Fruit fly (Drosophila melanogaster) Kc167 (cell line): ENCODE measurements around the gene CG5639.

Source experiments
- h ChIP-seq: fragments of >200 bp; optimal IDR thresholded peaks from 3 replicates; lab custom pipeline; 2018; ENCODE audit warnings: missing external identifiers
- psq ChIP-seq: fragments of >200 bp; optimal IDR thresholded peaks from 2 replicates; lab custom pipeline; 2017; ENCODE audit warnings: missing external identifiers
- ttk ChIP-seq: sonication (Bioruptor generic); optimal IDR thresholded peaks from 2 replicates; lab custom pipeline; 2017; ENCODE audit warnings: missing external identifiers

DNA sequence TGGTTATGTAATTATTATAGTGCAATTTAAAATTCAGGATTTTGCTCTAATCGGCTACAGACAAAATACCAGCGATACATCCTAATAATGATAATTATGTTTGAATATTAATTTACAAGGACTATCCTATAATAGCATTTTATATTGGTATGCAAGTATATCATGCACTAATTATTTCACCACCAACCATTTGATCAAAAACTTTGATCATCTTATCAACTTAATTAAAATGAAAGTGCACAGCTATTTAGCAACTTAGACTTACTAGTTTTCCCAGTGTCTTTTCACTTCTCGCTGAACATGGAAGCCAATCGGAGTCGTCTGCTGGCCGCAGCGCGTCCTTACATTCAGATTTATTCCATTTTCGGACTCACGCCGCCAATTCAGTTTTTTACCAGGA lies 50.2 kb downstream of the CG5639 start, which contains the start of gene Gr98d:
- no peak for TF ChIP-seq h
- TF ChIP-seq psq, result no peak
- no peak for TF ChIP-seq ttk (lab: Kevin White, UChicago)
